Worm (Caenorhabditis elegans) whole organism, young adult: ENCODE data around the gene srxa-8.

Experiments used
- B0019.2 ChIP-seq: fragments of 200-800 bp; sonication (Bioruptor generic); conservative IDR thresholded peaks from 2 replicates; pipeline ENCODE4 v1.3.6; 2022; ENCODE audit warnings: missing genetic modification reagents, missing genetic modification characterization, missing compliant biosample characterization
- C17E4.6 ChIP-seq: fragments of 200-800 bp; sonication (Bioruptor generic); IDR thresholded peaks from 2 replicates; pipeline ENCODE4 v1.3.6; 2022; ENCODE audit warnings: missing genetic modification reagents, missing genetic modification characterization, missing compliant biosample characterization
- ama-1 ChIP-seq, 3 experiments: fragments of 150-350 bp in 1 of 3; sonication (generic microtip) in 2 of 3; optimal IDR thresholded peaks; 2 replicates each; lab custom pipeline; 2014 to 2018; ENCODE audit warnings: missing biosample characterization in 2 of 3, missing genetic modification characterization in 2 of 3, missing genetic modification reagents in 2 of 3
- dpl-1 ChIP-seq: fragments of 150-350 bp; optimal IDR thresholded peaks from 2 replicates; lab custom pipeline; 2014; ENCODE audit warnings: missing biosample characterization, missing genetic modification reagents, missing genetic modification characterization
- hlh-26 ChIP-seq: fragments of 200-800 bp; sonication (Bioruptor generic); conservative IDR thresholded peaks from 2 replicates; pipeline ENCODE4 v1.3.6; 2022; ENCODE audit warnings: missing genetic modification reagents, missing genetic modification characterization, missing compliant biosample characterization
- hmg-1.2 ChIP-seq: fragments of 200-800 bp; sonication (Bioruptor generic); IDR thresholded peaks from 2 replicates; pipeline ENCODE4 v1.3.6; 2022; ENCODE audit warnings: missing genetic modification reagents, missing genetic modification characterization, missing compliant biosample characterization
- lin-35 ChIP-seq, 3 experiments: fragments of 150-350 bp in 2 of 3; sonication (generic microtip) in 1 of 3; optimal IDR thresholded peaks; 2 replicates each; lab custom pipeline; 2014 to 2018; ENCODE audit warnings: missing biosample characterization in 3 of 3, missing genetic modification characterization in 3 of 3, missing genetic modification reagents in 3 of 3
- sea-2 ChIP-seq: fragments of 200-800 bp; sonication (Bioruptor generic); IDR thresholded peaks from 2 replicates; pipeline ENCODE4 v1.3.6; 2022; ENCODE audit warnings: missing genetic modification characterization, missing compliant biosample characterization
- unc-62 ChIP-seq: fragments of 150-350 bp; optimal IDR thresholded peaks from 2 replicates; lab custom pipeline; 2014; ENCODE audit warnings: missing biosample characterization, missing genetic modification reagents, missing genetic modification characterization
- xnd-1 ChIP-seq: sonication (generic microtip); optimal IDR thresholded peaks from 2 replicates; lab custom pipeline; 2016; ENCODE audit warnings: missing genotype, missing genetic modification reagents, missing genetic modification characterization, missing compliant biosample characterization
- ztf-25 ChIP-seq: fragments of 200-800 bp; sonication (Bioruptor generic); IDR thresholded peaks from 2 replicates; pipeline ENCODE4 v1.3.6; 2022; ENCODE audit warnings: missing genetic modification reagents, missing genetic modification characterization, missing compliant biosample characterization

- TF ChIP-seq sea-2 (no peak), C17E4.6 (GFP tag; lab: Robert Waterston, UW) (no peak), lin-35 (GFP tag; optimal IDR thresholded peaks at IDR 0.05; lab: Kevin White, UChicago) (no peak), hlh-26 (GFP tag; lab: Robert Waterston, UW) (no peak), dpl-1 (GFP tag; lab: Kevin White, UChicago) (no peak), unc-62 (GFP tag; lab: Kevin White, UChicago) (no peak), ama-1 (optimal IDR thresholded peaks at IDR 0.05; lab: Kevin White, UChicago) (no peak), ama-1 (GFP tag; optimal IDR thresholded peaks at IDR 0.05; lab: Kevin White, UChicago) (no peak), ztf-25 (GFP tag; lab: Robert Waterston, UW) (no peak), B0019.2 (GFP tag; lab: Robert Waterston, UW) (no peak), xnd-1 (tag; lab: Kevin White, UChicago) (no peak), hmg-1.2 (0 out of 2 replicates have a peak, but pooled peaks have one; percentile 7)
These were observed 15.6 kb downstream of the srxa-8 start for ce11 chrX:13293023-13293422.
